Fruit fly (Drosophila melanogaster): ENCODE measurements around the gene Csk.
A peak's percentile ranks its signal among the peaks of the same experiment; 100 is the strongest.

The Csk gene

DNA sequence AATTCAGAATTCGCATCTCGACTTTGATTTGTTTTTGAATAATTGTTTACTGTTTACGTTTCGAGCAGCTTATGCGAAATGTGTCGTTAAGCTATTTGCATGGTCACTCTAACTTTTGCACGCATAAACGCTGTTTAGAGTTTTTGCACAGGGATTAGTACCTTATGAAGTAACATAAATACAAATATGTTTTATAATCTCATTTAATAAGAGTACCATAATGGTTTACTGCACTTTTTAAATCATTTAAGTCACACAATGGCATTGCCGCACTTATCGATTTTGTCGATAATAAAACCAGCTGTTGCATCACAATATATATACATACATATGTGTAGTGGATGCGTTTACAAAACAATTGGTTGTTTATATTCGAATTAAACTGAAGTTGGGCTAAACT lies 23.9 kb downstream of the Csk start, which contains the start of the genes CG6813 and CG18764:
TSS of gene CG6813 (minus strand) at position 68 of the 400 bp plus-strand sequence.
TSS of gene CG18764 (plus strand) at position 319 of the 400 bp plus-strand sequence.
- no peak for TF ChIP-seq CrebA (GFP tag; optimal IDR thresholded peaks at IDR 0.05; ENCODE audit: borderline replicate concordance)
- no peak for TF ChIP-seq Rel (GFP tag; optimal IDR thresholded peaks at IDR 0.05)
- TF ChIP-seq Rel (tag; optimal IDR thresholded peaks at IDR 0.05), result no peak
- no peak for TF ChIP-seq br (GFP tag; optimal IDR thresholded peaks at IDR 0.05)
- no peak for TF ChIP-seq tai (GFP tag; optimal IDR thresholded peaks at IDR 0.05)
- TF ChIP-seq dmrt93B (GFP tag; optimal IDR thresholded peaks at IDR 0.05), result no peak
- TF ChIP-seq brk (GFP tag; optimal IDR thresholded peaks at IDR 0.05), result no peak
- TF ChIP-seq Vsx2 (GFP tag; optimal IDR thresholded peaks at IDR 0.05; ENCODE audit: partially characterized antibody), result no peak
- TF ChIP-seq sage (GFP tag; optimal IDR thresholded peaks at IDR 0.05), result no peak
- TF ChIP-seq h (GFP tag; optimal IDR thresholded peaks at IDR 0.05), result no peak
- TF ChIP-seq ey (GFP tag; optimal IDR thresholded peaks at IDR 0.05), result no peak

dm6 chr3R:11625544-11625943 lies 25.0 kb downstream of the Csk start, which contains the start of gene Zaf1:
Gene Zaf1, minus strand, starts transcription at chr3R:11625644.
- TF ChIP-seq dsf (GFP tag; optimal IDR thresholded peaks at IDR 0.05; ENCODE audit: borderline replicate concordance) (no peak), fru (GFP tag; optimal IDR thresholded peaks at IDR 0.05) (no peak), brk (GFP tag; optimal IDR thresholded peaks at IDR 0.05) (no peak), Jra (GFP tag; optimal IDR thresholded peaks at IDR 0.05) (no peak), sage (GFP tag; optimal IDR thresholded peaks at IDR 0.05) (no peak), woc (GFP tag; optimal IDR thresholded peaks at IDR 0.05) (no peak), Hnf4 (GFP tag; optimal IDR thresholded peaks at IDR 0.05) (no peak), GATAd (GFP tag; optimal IDR thresholded peaks at IDR 0.05) (no peak), pan (optimal IDR thresholded peaks at IDR 0.05) (no peak)

- TF ChIP-seq sv (GFP tag; optimal IDR thresholded peaks at IDR 0.05) (peak; percentile 80), Jra (GFP tag; optimal IDR thresholded peaks at IDR 0.05) (no peak), psq (GFP tag; optimal IDR thresholded peaks at IDR 0.05) (peak; percentile 76), OdsH (GFP tag; optimal IDR thresholded peaks at IDR 0.05) (peak; percentile 76), dsf (GFP tag; optimal IDR thresholded peaks at IDR 0.05; ENCODE audit: borderline replicate concordance) (peak; percentile 64), Dif (GFP tag; optimal IDR thresholded peaks at IDR 0.05; ENCODE audit: partially characterized antibody) (no peak), Hr83 (GFP tag; optimal IDR thresholded peaks at IDR 0.05; ENCODE audit: poor library complexity, severe bottlenecking) (peak; percentile 63), Sp1 (GFP tag; optimal IDR thresholded peaks at IDR 0.05) (peak; percentile 83), jim (GFP tag; optimal IDR thresholded peaks at IDR 0.05) (no peak), CG9705 (GFP tag; optimal IDR thresholded peaks at IDR 0.05) (peak; percentile 78), foxo (GFP tag; optimal IDR thresholded peaks at IDR 0.05) (peak in 1 of 2 experiments; percentile 89), fru (GFP tag; optimal IDR thresholded peaks at IDR 0.05) (no peak), ey (GFP tag; optimal IDR thresholded peaks at IDR 0.05) (peak; percentile 73), HLH106 (tag; optimal IDR thresholded peaks at IDR 0.05) (peak; percentile 84), Rel (GFP tag; optimal IDR thresholded peaks at IDR 0.05) (no peak), Rel (tag; optimal IDR thresholded peaks at IDR 0.05) (peak; percentile 93), brk (GFP tag; optimal IDR thresholded peaks at IDR 0.05) (no peak), Hnf4 (GFP tag; optimal IDR thresholded peaks at IDR 0.05) (no peak)
These were observed 27.5 kb downstream of the Csk start, which contains the start of gene CG14711 for dm6 chr3R:11623025-11623424. Gene CG14711, plus strand, starts transcription at chr3R:11623339.

- TF ChIP-seq N (GFP tag; optimal IDR thresholded peaks at IDR 0.05), result no peak
- TF ChIP-seq CG32264 (GFP tag; optimal IDR thresholded peaks at IDR 0.05), result no peak
- TF ChIP-seq Rel (GFP tag; optimal IDR thresholded peaks at IDR 0.05), result no peak
- TF ChIP-seq Rel (tag; optimal IDR thresholded peaks at IDR 0.05), result peak; percentile 47
- no peak for TF ChIP-seq usp (GFP tag; optimal IDR thresholded peaks at IDR 0.05)
- TF ChIP-seq Vsx2 (GFP tag; optimal IDR thresholded peaks at IDR 0.05; ENCODE audit: partially characterized antibody), result no peak
- peak; percentile 79 for TF ChIP-seq Hr83 (GFP tag; optimal IDR thresholded peaks at IDR 0.05; ENCODE audit: poor library complexity, severe bottlenecking)
- TF ChIP-seq Hr78 (GFP tag; optimal IDR thresholded peaks at IDR 0.05), result no peak
- peak; percentile 56 for TF ChIP-seq CG9705 (GFP tag; optimal IDR thresholded peaks at IDR 0.05)
- no peak for TF ChIP-seq Mio (GFP tag; optimal IDR thresholded peaks at IDR 0.05)
- peak; percentile 33 for TF ChIP-seq rgr (GFP tag; optimal IDR thresholded peaks at IDR 0.05)
- no peak for TF ChIP-seq sage (GFP tag; optimal IDR thresholded peaks at IDR 0.05)
- peak; percentile 36 for TF ChIP-seq dsf (GFP tag; optimal IDR thresholded peaks at IDR 0.05; ENCODE audit: borderline replicate concordance)
- TF ChIP-seq foxo (GFP tag; optimal IDR thresholded peaks at IDR 0.05), result peak in 1 of 2 experiments; percentile 73
- peak; percentile 29 for TF ChIP-seq Jra (GFP tag; optimal IDR thresholded peaks at IDR 0.05)
- TF ChIP-seq OdsH (GFP tag; optimal IDR thresholded peaks at IDR 0.05), result peak; percentile 48
- no peak for TF ChIP-seq dmrt93B (GFP tag; optimal IDR thresholded peaks at IDR 0.05)
- TF ChIP-seq psq (GFP tag; optimal IDR thresholded peaks at IDR 0.05), result peak; percentile 37
- no peak for TF ChIP-seq Abd-B (GFP tag; optimal IDR thresholded peaks at IDR 0.05)
- TF ChIP-seq GATAd (GFP tag; optimal IDR thresholded peaks at IDR 0.05), result no peak
- TF ChIP-seq Dif (GFP tag; optimal IDR thresholded peaks at IDR 0.05; ENCODE audit: partially characterized antibody), result no peak
- no peak for TF ChIP-seq pan (optimal IDR thresholded peaks at IDR 0.05)
- no peak for TF ChIP-seq dl (GFP tag; optimal IDR thresholded peaks at IDR 0.05; ENCODE audit: insufficient read depth in 1 of 2, partially characterized antibody in 2 of 2)
- peak; percentile 60 for TF ChIP-seq fru (GFP tag; optimal IDR thresholded peaks at IDR 0.05)
- TF ChIP-seq jim (GFP tag; optimal IDR thresholded peaks at IDR 0.05), result peak; percentile 10
- no peak for TF ChIP-seq lola (GFP tag; optimal IDR thresholded peaks at IDR 0.05)
- TF ChIP-seq Myc (optimal IDR thresholded peaks at IDR 0.05), result peak; percentile 46
- TF ChIP-seq sv (GFP tag; optimal IDR thresholded peaks at IDR 0.05), result peak; percentile 62
- TF ChIP-seq br (GFP tag; optimal IDR thresholded peaks at IDR 0.05), result peak; percentile 3
- TF ChIP-seq tai (GFP tag; optimal IDR thresholded peaks at IDR 0.05), result no peak
- peak; percentile 68 for TF ChIP-seq h (GFP tag; optimal IDR thresholded peaks at IDR 0.05)
- peak; percentile 60 for TF ChIP-seq Sp1 (GFP tag; optimal IDR thresholded peaks at IDR 0.05)
These were observed 30.6 kb downstream of the Csk start, which contains the start of the genes Jupiter and CG14710 for dm6 chr3R:11619709-11620409. Gene Jupiter, minus strand, starts transcription at chr3R:11619906. Gene CG14710, plus strand, starts transcription at chr3R:11620090.
